Worm (Caenorhabditis elegans) whole organism, L3 larva: ENCODE data around the gene clec-39.

Experiments used
- R02D3.7 ChIP-seq: fragments of 150-350 bp; optimal IDR thresholded peaks from 2 replicates; lab custom pipeline; 2014; ENCODE audit warnings: missing biosample characterization, missing genetic modification characterization
- ama-1 ChIP-seq: fragments of 150-350 bp; optimal IDR thresholded peaks from 2 replicates; lab custom pipeline; 2018
- ceh-16 ChIP-seq: sonication (generic microtip); optimal IDR thresholded peaks from 2 replicates; lab custom pipeline; 2017; ENCODE audit warnings: missing biosample characterization, missing genetic modification characterization
- ceh-28 ChIP-seq: fragments of 150-350 bp; optimal IDR thresholded peaks from 2 replicates; lab custom pipeline; 2014; ENCODE audit warnings: missing biosample characterization, missing genetic modification reagents, missing genetic modification characterization
- ceh-82 ChIP-seq: fragments of 150-350 bp; optimal IDR thresholded peaks from 2 replicates; lab custom pipeline; 2014; ENCODE audit warnings: missing biosample characterization, missing genetic modification characterization
- ceh-9 ChIP-seq: sonication (generic microtip); optimal IDR thresholded peaks from 2 replicates; lab custom pipeline; 2018; ENCODE audit warnings: missing biosample characterization, missing genetic modification characterization
- daf-12 ChIP-seq: fragments of 150-350 bp; optimal IDR thresholded peaks from 2 replicates; lab custom pipeline; 2014; ENCODE audit warnings: missing biosample characterization, missing genetic modification reagents, missing genetic modification characterization
- egl-27 ChIP-seq: sonication (generic microtip); optimal IDR thresholded peaks from 4 replicates; lab custom pipeline; 2017; ENCODE audit warnings: missing biosample characterization, missing genetic modification reagents, missing genetic modification characterization
- elt-1 ChIP-seq: fragments of 150-350 bp; optimal IDR thresholded peaks from 2 replicates; lab custom pipeline; 2014; ENCODE audit warnings: missing biosample characterization, missing genetic modification characterization
- elt-3 ChIP-seq, 3 experiments: fragments of 150-350 bp in 1 of 3; sonication (generic microtip) in 2 of 3; optimal IDR thresholded peaks; 2 replicates in 2 of 3; 4 replicates in 1 of 3; lab custom pipeline; 2014 to 2017; ENCODE audit warnings: missing biosample characterization in 3 of 3, missing genetic modification characterization in 3 of 3
- eor-1 ChIP-seq, 2 experiments: fragments of 150-350 bp; optimal IDR thresholded peaks; 2 replicates each; lab custom pipeline; 2014 to 2018; ENCODE audit warnings: missing biosample characterization in 2 of 2, missing genetic modification characterization in 2 of 2
- fkh-10 ChIP-seq: sonication (generic microtip); optimal IDR thresholded peaks from 2 replicates; lab custom pipeline; 2017; ENCODE audit warnings: missing biosample characterization, missing genetic modification reagents, missing genetic modification characterization
- fos-1 ChIP-seq: fragments of 150-350 bp; optimal IDR thresholded peaks from 2 replicates; lab custom pipeline; 2014; ENCODE audit warnings: missing biosample characterization, missing genetic modification characterization
- hmg-11 ChIP-seq: sonication (generic microtip); optimal IDR thresholded peaks from 2 replicates; lab custom pipeline; 2016; ENCODE audit warnings: missing genetic modification characterization, missing compliant biosample characterization
- jun-1 ChIP-seq: fragments of 150-350 bp; optimal IDR thresholded peaks from 2 replicates; lab custom pipeline; 2014; ENCODE audit warnings: missing biosample characterization, missing genetic modification reagents, missing genetic modification characterization
- lin-15B ChIP-seq: fragments of 150-350 bp; optimal IDR thresholded peaks from 2 replicates; lab custom pipeline; 2014; ENCODE audit warnings: missing biosample characterization, missing genetic modification characterization
- lsy-12 ChIP-seq: sonication (generic microtip); optimal IDR thresholded peaks from 2 replicates; lab custom pipeline; 2016; ENCODE audit warnings: mild to moderate bottlenecking, missing genetic modification characterization, missing compliant biosample characterization
- mdl-1 ChIP-seq: fragments of 150-350 bp; optimal IDR thresholded peaks from 2 replicates; lab custom pipeline; 2014; ENCODE audit warnings: missing biosample characterization, missing genetic modification characterization
- mml-1 ChIP-seq: fragments of 150-350 bp; sonication (generic microtip); optimal IDR thresholded peaks from 3 replicates; lab custom pipeline; 2014; ENCODE audit warnings: missing biosample characterization, missing genetic modification characterization
- nfya-1 ChIP-seq: sonication (generic microtip); optimal IDR thresholded peaks from 2 replicates; lab custom pipeline; 2017; ENCODE audit warnings: missing genetic modification characterization, mild to moderate bottlenecking, missing compliant biosample characterization, antibody characterized with exemption, moderate library complexity; ENCODE audit not compliant: insufficient read depth
- nhr-11 ChIP-seq: fragments of 150-350 bp; optimal IDR thresholded peaks from 2 replicates; lab custom pipeline; 2014; ENCODE audit warnings: missing biosample characterization, missing genetic modification characterization
- nhr-23 ChIP-seq: fragments of 150-350 bp; optimal IDR thresholded peaks from 2 replicates; lab custom pipeline; 2014; ENCODE audit warnings: missing biosample characterization, missing genetic modification reagents, missing genetic modification characterization
- nhr-237 ChIP-seq: fragments of 150-350 bp; optimal IDR thresholded peaks from 2 replicates; lab custom pipeline; 2014; ENCODE audit warnings: missing biosample characterization, missing genetic modification characterization
- nhr-25 ChIP-seq: sonication (generic microtip); optimal IDR thresholded peaks from 2 replicates; lab custom pipeline; 2017; ENCODE audit warnings: missing biosample characterization, missing genetic modification characterization
- nhr-28 ChIP-seq: fragments of 150-350 bp; optimal IDR thresholded peaks from 2 replicates; lab custom pipeline; 2014; ENCODE audit warnings: missing biosample characterization, missing genetic modification characterization
- nhr-43 ChIP-seq: sonication (generic microtip); optimal IDR thresholded peaks from 2 replicates; lab custom pipeline; 2016; ENCODE audit warnings: mild to moderate bottlenecking, missing genetic modification characterization, missing compliant biosample characterization; ENCODE audit not compliant: poor library complexity, severe bottlenecking
- nhr-67 ChIP-seq: fragments of 150-350 bp; optimal IDR thresholded peaks from 2 replicates; lab custom pipeline; 2014; ENCODE audit warnings: missing biosample characterization, missing genetic modification characterization
- nhr-76 ChIP-seq: fragments of 150-350 bp; sonication (generic microtip); optimal IDR thresholded peaks from 5 replicates; lab custom pipeline; 2014; ENCODE audit warnings: missing biosample characterization, missing genetic modification characterization
- nhr-77 ChIP-seq: fragments of 150-350 bp; optimal IDR thresholded peaks from 2 replicates; lab custom pipeline; 2014; ENCODE audit warnings: missing biosample characterization, missing genetic modification characterization
- pha-4 ChIP-seq: fragments of 150-350 bp; optimal IDR thresholded peaks from 2 replicates; lab custom pipeline; 2014; ENCODE audit warnings: missing biosample characterization, missing genetic modification reagents, missing genetic modification characterization
- pqm-1 ChIP-seq: fragments of 150-350 bp; optimal IDR thresholded peaks from 2 replicates; lab custom pipeline; 2017; ENCODE audit warnings: missing biosample characterization, missing genetic modification characterization, inconsistent platforms
- sea-2 ChIP-seq: fragments of 150-350 bp; sonication (generic microtip); optimal IDR thresholded peaks from 4 replicates; lab custom pipeline; 2014; ENCODE audit warnings: missing biosample characterization, missing genetic modification reagents, missing genetic modification characterization
- tbx-2 ChIP-seq: sonication (generic microtip); optimal IDR thresholded peaks from 2 replicates; lab custom pipeline; 2016; ENCODE audit warnings: mild to moderate bottlenecking, missing genetic modification characterization, missing compliant biosample characterization
- unc-39 ChIP-seq: sonication (generic microtip); optimal IDR thresholded peaks from 4 replicates; lab custom pipeline; 2017; ENCODE audit warnings: missing biosample characterization, missing genetic modification characterization
- zag-1 ChIP-seq: fragments of 150-350 bp; optimal IDR thresholded peaks from 2 replicates; lab custom pipeline; 2014; ENCODE audit warnings: missing biosample characterization, missing genetic modification characterization
- ztf-11 ChIP-seq: fragments of 150-350 bp; optimal IDR thresholded peaks from 2 replicates; lab custom pipeline; 2014; ENCODE audit warnings: missing biosample characterization, missing genetic modification characterization
- ztf-4 ChIP-seq: fragments of 150-350 bp; optimal IDR thresholded peaks from 2 replicates; lab custom pipeline; 2014; ENCODE audit warnings: missing biosample characterization, missing genetic modification characterization

Gene clec-39

ce11 chrV:16697178-16697577 lies 41.9 kb upstream of the clec-39 start, which contains the start of gene srw-41:
srw-41 (plus strand) TSS chrV:16697478.
- TF ChIP-seq nfya-1 (tag; lab: Kevin White, UChicago) (no peak), elt-1 (tag; lab: Kevin White, UChicago) (no peak), nhr-25 (tag; lab: Kevin White, UChicago) (no peak), nhr-43 (tag; lab: Kevin White, UChicago) (no peak), sea-2 (no peak), zag-1 (no peak), fkh-10 (GFP tag; lab: Kevin White, UChicago) (no peak), lsy-12 (tag; lab: Kevin White, UChicago) (no peak), unc-39 (tag; lab: Kevin White, UChicago) (no peak), ceh-16 (tag; lab: Kevin White, UChicago) (no peak), hmg-11 (tag; lab: Kevin White, UChicago) (no peak), elt-3 (tag; optimal IDR thresholded peaks at IDR 0.05; lab: Kevin White, UChicago) (no peak), R02D3.7 (no peak)

- TF ChIP-seq nhr-76 (tag; lab: Kevin White, UChicago) (no peak), lsy-12 (tag; lab: Kevin White, UChicago) (no peak), eor-1 (tag; optimal IDR thresholded peaks at IDR 0.05; lab: Kevin White, UChicago) (no peak), pha-4 (no peak), nhr-11 (tag; lab: Kevin White, UChicago) (no peak), ceh-9 (tag; lab: Kevin White, UChicago) (no peak), egl-27 (tag; lab: Kevin White, UChicago) (no peak), tbx-2 (no peak), jun-1 (tag; lab: Kevin White, UChicago) (no peak)
Measured at ce11 chrV:16699752-16700259, 39.3 kb upstream of the clec-39 start, which contains the start of gene Y70C5C.1. Y70C5C.1 (plus strand) TSS chrV:16700209.

DNA sequence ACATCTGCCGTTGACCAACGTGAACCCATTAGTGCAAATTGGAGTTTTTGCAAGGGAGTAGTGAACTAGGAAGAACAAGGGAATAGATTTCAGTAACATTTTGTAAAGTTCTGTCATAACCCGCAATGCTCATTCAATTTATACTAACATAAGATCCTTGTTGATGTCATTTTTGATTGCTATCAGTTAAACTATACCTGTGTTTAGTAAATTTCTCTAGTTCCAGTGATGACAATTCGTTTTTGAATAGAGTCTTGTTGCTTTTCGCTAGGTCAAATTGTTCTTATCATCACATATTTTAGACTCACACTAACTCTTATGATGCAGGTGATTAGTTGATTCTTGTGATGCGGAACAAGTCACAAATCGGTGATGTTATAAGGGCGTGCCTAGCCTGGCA lies 32.5 kb upstream of the clec-39 start, which contains the start of gene clec-9:
TSS of gene clec-9 (minus strand) at position 101 of the 400 bp plus-strand sequence.
- TF ChIP-seq mdl-1 = no peak
- no peak for TF ChIP-seq nhr-11 (tag; lab: Kevin White, UChicago)
- TF ChIP-seq jun-1 (tag; lab: Kevin White, UChicago) = no peak
- no peak for TF ChIP-seq ceh-82 (tag; lab: Kevin White, UChicago)
- TF ChIP-seq elt-3 (tag; optimal IDR thresholded peaks at IDR 0.05; lab: Kevin White, UChicago) = no peak
- no peak for TF ChIP-seq lin-15B
- no peak for TF ChIP-seq nhr-237 (tag; lab: Kevin White, UChicago)
- no peak for TF ChIP-seq ceh-28 (tag; lab: Kevin White, UChicago)
- no peak for TF ChIP-seq ceh-9 (tag; lab: Kevin White, UChicago)
- no peak for TF ChIP-seq nhr-76 (tag; lab: Kevin White, UChicago)
- no peak for TF ChIP-seq ztf-4
- no peak for TF ChIP-seq ztf-11
- TF ChIP-seq, all 47 proteins: peak for 0

- no peak for TF ChIP-seq nhr-23 (tag; lab: Kevin White, UChicago)
- TF ChIP-seq pha-4 = no peak
- TF ChIP-seq lin-15B = no peak
- TF ChIP-seq nhr-43 (tag; lab: Kevin White, UChicago) = no peak
- TF ChIP-seq daf-12 (tag; lab: Kevin White, UChicago) = no peak
- TF ChIP-seq ceh-16 (tag; lab: Kevin White, UChicago) = no peak
Measured at ce11 chrV:16713797-16714196, 25.3 kb upstream of the clec-39 start.

DNA sequence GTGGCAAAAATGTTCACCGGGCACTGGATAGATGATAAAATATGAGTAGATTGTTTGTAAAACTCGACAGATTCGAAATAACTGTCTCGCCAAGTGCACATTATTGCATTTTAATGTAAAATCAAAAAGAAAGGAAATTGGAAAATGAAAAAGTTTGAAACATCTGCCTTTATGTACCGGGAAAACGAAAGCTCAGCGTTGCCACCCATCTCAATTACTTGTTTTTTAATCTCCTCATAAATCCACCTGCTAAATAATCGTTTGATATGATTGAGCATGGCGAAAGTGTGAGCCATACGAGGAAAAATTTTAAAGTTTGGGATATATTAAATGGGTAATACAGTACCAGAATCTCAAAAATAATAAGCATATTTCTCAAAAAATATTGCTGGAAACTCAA lies 22.5 kb upstream of the clec-39 start, which contains the start of gene srh-137:
TSS of gene srh-137 (minus strand) at position 101 of the 400 bp plus-strand sequence.
- TF ChIP-seq nhr-67 (tag; lab: Kevin White, UChicago) (no peak), ceh-82 (tag; lab: Kevin White, UChicago) (no peak), ztf-11 (no peak), pqm-1 (no peak), sea-2 (no peak), fos-1 (tag; lab: Kevin White, UChicago) (no peak), ztf-4 (no peak), elt-3 (tag; optimal IDR thresholded peaks at IDR 0.05; lab: Kevin White, UChicago) (no peak), mml-1 (tag; lab: Kevin White, UChicago) (no peak), lsy-12 (tag; lab: Kevin White, UChicago) (no peak), ceh-16 (tag; lab: Kevin White, UChicago) (no peak), unc-39 (tag; lab: Kevin White, UChicago) (no peak), lin-15B (no peak), nhr-28 (tag; lab: Kevin White, UChicago) (no peak), elt-1 (tag; lab: Kevin White, UChicago) (no peak), ama-1 (lab: Kevin White, UChicago) (no peak), nhr-25 (tag; lab: Kevin White, UChicago) (no peak), nhr-77 (no peak), nhr-23 (tag; lab: Kevin White, UChicago) (no peak)
